Fruit fly (Drosophila melanogaster) whole organism, embryonic: ENCODE data around the gene MFS18.

Source experiments
- CG1603 ChIP-seq: fragments of 200-800 bp; sonication (Bioruptor generic); optimal IDR thresholded peaks from 2 replicates; lab custom pipeline; 2019; ENCODE audit warnings: missing biosample characterization, mild to moderate bottlenecking, missing genetic modification characterization, moderate library complexity
- CG16863 ChIP-seq: fragments of 200-800 bp; sonication (Bioruptor generic); optimal IDR thresholded peaks from 3 replicates; lab custom pipeline; 2016; ENCODE audit warnings: missing biosample characterization, missing genetic modification characterization
- CG18476 ChIP-seq: fragments of 200-800 bp; sonication (Bioruptor generic); optimal IDR thresholded peaks from 2 replicates; lab custom pipeline; 2016; ENCODE audit warnings: missing biosample characterization, mild to moderate bottlenecking, missing genetic modification characterization
- CG3407 ChIP-seq: fragments of 200-800 bp; sonication (Bioruptor generic); optimal IDR thresholded peaks from 2 replicates; lab custom pipeline; 2018; ENCODE audit warnings: missing biosample characterization, mild to moderate bottlenecking, missing genetic modification characterization
- D19A ChIP-seq: fragments of 200-800 bp; optimal IDR thresholded peaks from 3 replicates; lab custom pipeline; 2019; ENCODE audit warnings: missing biosample characterization, mild to moderate bottlenecking, missing genetic modification characterization, moderate library complexity
- Dll ChIP-seq: fragments of 200-800 bp; sonication (Bioruptor generic); IDR thresholded peaks from 4 replicates; pipeline ENCODE4 v1.3.6; 2022; ENCODE audit warnings: missing biosample characterization, missing genetic modification characterization; ENCODE audit not compliant: partially characterized antibody
- Lpt ChIP-seq: fragments of >200 bp; optimal IDR thresholded peaks from 2 replicates; lab custom pipeline; 2018; ENCODE audit warnings: missing biosample characterization, missing genetic modification characterization
- YL-1 ChIP-seq: fragments of 200-800 bp; sonication (Bioruptor generic); optimal IDR thresholded peaks from 3 replicates; lab custom pipeline; 2017; ENCODE audit warnings: missing biosample characterization, mild to moderate bottlenecking, missing genetic modification characterization
- wek ChIP-seq: fragments of 200-800 bp; sonication (Bioruptor generic); optimal IDR thresholded peaks from 3 replicates; lab custom pipeline; 2018; ENCODE audit warnings: missing biosample characterization, mild to moderate bottlenecking, missing genetic modification characterization, moderate library complexity

- TF ChIP-seq Dll (GFP tag; lab: Robert Waterston, UW) (0 out of 4 replicates have a peak, but pooled peaks have one; percentile 12), Lpt (GFP tag; lab: Kevin White, UChicago) (no peak), CG18476 (GFP tag; lab: Kevin White, UChicago) (no peak), CG3407 (no peak), YL-1 (no peak), wek (GFP tag; lab: Kevin White, UChicago) (no peak), CG1603 (tag; lab: Kevin White, UChicago) (no peak), D19A (tag; lab: Kevin White, UChicago) (no peak), CG16863 (GFP tag; lab: Kevin White, UChicago) (no peak)
Measured at dm6 chr2L:4476672-4477273, 28.3 kb upstream of the MFS18 start, which contains the start of gene ine.
